Worm (Caenorhabditis elegans) whole organism, L4 larva: ENCODE results near the gene F25B3.4.

Experiments used
- F10B5.3 ChIP-seq: sonication (generic microtip); optimal IDR thresholded peaks from 2 replicates; lab custom pipeline; 2016; ENCODE audit warnings: mild to moderate bottlenecking, missing genetic modification characterization, missing compliant biosample characterization
- F26F4.8 ChIP-seq: fragments of 200-800 bp; sonication (Bioruptor generic); conservative IDR thresholded peaks from 2 replicates; pipeline ENCODE4 v1.3.6; 2022; ENCODE audit warnings: missing genetic modification characterization, missing compliant biosample characterization
- F37D6.2 ChIP-seq: sonication (generic microtip); optimal IDR thresholded peaks from 2 replicates; lab custom pipeline; 2016; ENCODE audit warnings: mild to moderate bottlenecking, missing genetic modification characterization, missing compliant biosample characterization
- Y105C5A.15 ChIP-seq: fragments of 200-800 bp; sonication (Bioruptor generic); IDR thresholded peaks from 2 replicates; pipeline ENCODE4 v1.3.6; 2022; ENCODE audit warnings: missing genetic modification characterization, missing compliant biosample characterization
- Y75B8A.6 ChIP-seq: fragments of 200-800 bp; sonication (Bioruptor generic); IDR thresholded peaks from 2 replicates; pipeline ENCODE4 v1.3.6; 2022; ENCODE audit warnings: missing genetic modification reagents, missing genetic modification characterization, missing compliant biosample characterization
- ZK337.2 ChIP-seq: fragments of 200-800 bp; sonication (Bioruptor generic); IDR thresholded peaks from 2 replicates; pipeline ENCODE4 v1.3.6; 2022; ENCODE audit warnings: missing genetic modification reagents, missing genetic modification characterization, missing compliant biosample characterization
- ama-1 ChIP-seq: fragments of 150-350 bp; optimal IDR thresholded peaks from 2 replicates; lab custom pipeline; 2014; ENCODE audit warnings: inconsistent platforms, mixed read lengths
- arid-1 ChIP-seq: fragments of 200-800 bp; sonication (Bioruptor generic); conservative IDR thresholded peaks from 2 replicates; pipeline ENCODE4 v1.3.6; 2022; ENCODE audit warnings: missing genetic modification reagents, missing genetic modification characterization, missing compliant biosample characterization
- ceh-20 ChIP-seq: fragments of 200-800 bp; sonication (Bioruptor generic); IDR thresholded peaks from 2 replicates; pipeline ENCODE4 v1.3.6; 2022; ENCODE audit warnings: missing genetic modification reagents, missing genetic modification characterization, missing compliant biosample characterization
- ceh-32 ChIP-seq: sonication (generic microtip); optimal IDR thresholded peaks from 2 replicates; lab custom pipeline; 2016; ENCODE audit warnings: mild to moderate bottlenecking, missing genetic modification characterization, missing compliant biosample characterization; ENCODE audit not compliant: poor library complexity
- ceh-82 ChIP-seq: sonication (generic microtip); optimal IDR thresholded peaks from 2 replicates; lab custom pipeline; 2017; ENCODE audit warnings: missing biosample characterization, missing genetic modification characterization
- daf-19 ChIP-seq: fragments of 200-800 bp; sonication (Bioruptor generic); conservative IDR thresholded peaks from 2 replicates; pipeline ENCODE4 v1.3.6; 2022; ENCODE audit warnings: missing genetic modification characterization, missing compliant biosample characterization
- dmd-8 ChIP-seq: fragments of 200-800 bp; sonication (Bioruptor generic); IDR thresholded peaks from 2 replicates; pipeline ENCODE4 v1.3.6; 2022; ENCODE audit warnings: missing genetic modification characterization, missing compliant biosample characterization
- dmd-9 ChIP-seq: fragments of 200-800 bp; sonication (Bioruptor generic); IDR thresholded peaks from 2 replicates; pipeline ENCODE4 v1.3.6; 2022; ENCODE audit warnings: missing genetic modification reagents, missing genetic modification characterization, missing compliant biosample characterization
- duxl-1 ChIP-seq: sonication (generic microtip); optimal IDR thresholded peaks from 2 replicates; lab custom pipeline; 2016; ENCODE audit warnings: mild to moderate bottlenecking, missing genetic modification characterization, moderate library complexity, missing compliant biosample characterization; ENCODE audit not compliant: poor library complexity
- dve-1 ChIP-seq: sonication (generic microtip); optimal IDR thresholded peaks from 2 replicates; lab custom pipeline; 2017; ENCODE audit warnings: antibody characterized with exemption, mild to moderate bottlenecking, missing genetic modification characterization, missing compliant biosample characterization; ENCODE audit not compliant: insufficient read depth
- egl-27 ChIP-seq: sonication (generic microtip); optimal IDR thresholded peaks from 3 replicates; lab custom pipeline; 2017; ENCODE audit warnings: missing biosample characterization, missing genetic modification reagents, missing genetic modification characterization
- egl-43 ChIP-seq: fragments of 200-800 bp; sonication (Bioruptor generic); IDR thresholded peaks from 2 replicates; pipeline ENCODE4 v1.3.6; 2022; ENCODE audit warnings: missing genetic modification reagents, missing genetic modification characterization, missing compliant biosample characterization
- hif-1 ChIP-seq, 2 experiments: sonication (generic microtip); optimal IDR thresholded peaks; 2 replicates each; lab custom pipeline; 2016 to 2017; ENCODE audit warnings: missing compliant biosample characterization in 2 of 2, missing genetic modification characterization in 2 of 2, missing genetic modification reagents in 2 of 2, missing genotype in 2 of 2, mild to moderate bottlenecking in 1 of 2
- hlh-11 ChIP-seq: fragments of 200-800 bp; sonication (Bioruptor generic); optimal IDR thresholded peaks from 2 replicates; lab custom pipeline; 2018; ENCODE audit warnings: mild to moderate bottlenecking, missing genetic modification characterization, missing compliant biosample characterization
- hmg-1.1 ChIP-seq: fragments of 200-800 bp; sonication (Bioruptor generic); IDR thresholded peaks from 2 replicates; pipeline ENCODE4 v1.3.6; 2022; ENCODE audit warnings: missing genetic modification reagents, missing genetic modification characterization, missing compliant biosample characterization
- lin-15B ChIP-seq: fragments of 150-350 bp; sonication (generic microtip); optimal IDR thresholded peaks from 3 replicates; lab custom pipeline; 2014; ENCODE audit warnings: missing biosample characterization, missing genetic modification characterization
- lin-38 ChIP-seq: fragments of 200-800 bp; sonication (Bioruptor generic); IDR thresholded peaks from 2 replicates; pipeline ENCODE4 v1.3.6; 2022; ENCODE audit warnings: missing genetic modification reagents, missing genetic modification characterization, missing compliant biosample characterization
- madf-5 ChIP-seq, 2 experiments: fragments of 200-800 bp; sonication (Bioruptor generic); IDR thresholded peaks; 2 replicates each; pipeline ENCODE4 v1.3.6; 2022; ENCODE audit warnings: missing compliant biosample characterization in 2 of 2, missing genetic modification characterization in 2 of 2
- mep-1 ChIP-seq: fragments of 150-350 bp; sonication (generic microtip); optimal IDR thresholded peaks from 3 replicates; lab custom pipeline; 2014; ENCODE audit warnings: missing biosample characterization, missing genetic modification characterization
- mxl-2 ChIP-seq: fragments of 200-800 bp; sonication (Bioruptor generic); conservative IDR thresholded peaks from 2 replicates; pipeline ENCODE4 v1.3.6; 2022; ENCODE audit warnings: missing genetic modification reagents, missing genetic modification characterization, missing compliant biosample characterization
- nhr-102 ChIP-seq: sonication (generic microtip); optimal IDR thresholded peaks from 2 replicates; lab custom pipeline; 2016; ENCODE audit warnings: mild to moderate bottlenecking, missing genetic modification characterization, moderate library complexity, missing compliant biosample characterization
- nhr-11 ChIP-seq: fragments of 150-350 bp; optimal IDR thresholded peaks from 2 replicates; lab custom pipeline; 2014; ENCODE audit warnings: missing biosample characterization, missing genetic modification characterization
- nhr-237 ChIP-seq: sonication (generic microtip); optimal IDR thresholded peaks from 2 replicates; lab custom pipeline; 2017; ENCODE audit warnings: missing biosample characterization, missing genetic modification characterization
- nhr-25 ChIP-seq: sonication (generic microtip); optimal IDR thresholded peaks from 2 replicates; lab custom pipeline; 2017; ENCODE audit warnings: missing genetic modification characterization, mild to moderate bottlenecking, missing compliant biosample characterization, antibody characterized with exemption, moderate library complexity, borderline replicate concordance; ENCODE audit not compliant: insufficient read depth
- nhr-28 ChIP-seq: fragments of 150-350 bp; optimal IDR thresholded peaks from 2 replicates; lab custom pipeline; 2014; ENCODE audit warnings: missing biosample characterization, missing genetic modification characterization
- nhr-42 ChIP-seq: fragments of 200-800 bp; sonication (Bioruptor generic); IDR thresholded peaks from 2 replicates; pipeline ENCODE4 v1.3.6; 2022; ENCODE audit warnings: missing genetic modification characterization, missing compliant biosample characterization
- nhr-48 ChIP-seq: sonication (generic microtip); optimal IDR thresholded peaks from 2 replicates; lab custom pipeline; 2016; ENCODE audit warnings: mild to moderate bottlenecking, missing genetic modification characterization, missing compliant biosample characterization
- nhr-6 ChIP-seq: fragments of 150-350 bp; optimal IDR thresholded peaks from 2 replicates; lab custom pipeline; 2014; ENCODE audit warnings: missing biosample characterization, missing genetic modification characterization
- nhr-77 ChIP-seq: fragments of 150-350 bp; optimal IDR thresholded peaks from 2 replicates; lab custom pipeline; 2014; ENCODE audit warnings: missing biosample characterization, missing genetic modification characterization
- php-3 ChIP-seq: fragments of 200-800 bp; sonication (Bioruptor generic); IDR thresholded peaks from 2 replicates; pipeline ENCODE4 v1.3.6; 2022; ENCODE audit warnings: missing genetic modification reagents, missing genetic modification characterization, missing compliant biosample characterization
- saeg-2 ChIP-seq: fragments of 200-800 bp; sonication (Bioruptor generic); IDR thresholded peaks from 2 replicates; pipeline ENCODE4 v1.3.6; 2022; ENCODE audit warnings: missing genetic modification reagents, missing genetic modification characterization, missing compliant biosample characterization
- sdz-12 ChIP-seq: fragments of 200-800 bp; sonication (Bioruptor generic); optimal IDR thresholded peaks from 2 replicates; lab custom pipeline; 2018; ENCODE audit warnings: mild to moderate bottlenecking, missing genetic modification characterization, missing compliant biosample characterization
- skn-1 ChIP-seq: fragments of 150-350 bp; optimal IDR thresholded peaks from 2 replicates; lab custom pipeline; 2014; ENCODE audit warnings: missing biosample characterization, missing genetic modification characterization
- snpc-1.2 ChIP-seq: fragments of 200-800 bp; sonication (Bioruptor generic); IDR thresholded peaks from 2 replicates; pipeline ENCODE4 v1.3.6; 2022; ENCODE audit warnings: missing genetic modification reagents, missing genetic modification characterization, missing compliant biosample characterization
- snpc-4 ChIP-seq: fragments of 150-350 bp; optimal IDR thresholded peaks from 2 replicates; lab custom pipeline; 2014; ENCODE audit warnings: missing biosample characterization, missing genetic modification characterization
- spr-3 ChIP-seq: fragments of 200-800 bp; sonication (Bioruptor generic); optimal IDR thresholded peaks from 2 replicates; lab custom pipeline; 2018; ENCODE audit warnings: mild to moderate bottlenecking, missing genetic modification characterization, missing compliant biosample characterization
- tag-97 ChIP-seq: fragments of 200-800 bp; sonication (Bioruptor generic); IDR thresholded peaks from 2 replicates; pipeline ENCODE4 v1.3.6; 2022; ENCODE audit warnings: missing genetic modification characterization, missing compliant biosample characterization
- unc-130 ChIP-seq: sonication (generic microtip); optimal IDR thresholded peaks from 2 replicates; lab custom pipeline; 2016; ENCODE audit warnings: missing genetic modification reagents, missing genetic modification characterization, missing compliant biosample characterization
- unc-39 ChIP-seq: sonication (generic microtip); optimal IDR thresholded peaks from 2 replicates; lab custom pipeline; 2017; ENCODE audit warnings: missing biosample characterization, missing genetic modification characterization
- unc-62 ChIP-seq, 3 experiments: fragments of 150-350 bp in 1 of 3; sonication (generic microtip); optimal IDR thresholded peaks in 2 of 3; peaks in 1 of 3; 1 replicate in 1 of 3; 2 replicates in 2 of 3; lab custom pipeline; 2014 to 2017; ENCODE audit warnings: missing biosample characterization in 3 of 3, missing genetic modification characterization in 3 of 3, missing genetic modification reagents in 3 of 3, missing genotype in 1 of 3
- zfp-2 ChIP-seq: sonication (generic microtip); optimal IDR thresholded peaks from 2 replicates; lab custom pipeline; 2016; ENCODE audit warnings: mild to moderate bottlenecking, missing genetic modification characterization, missing compliant biosample characterization
- zip-11 ChIP-seq: fragments of 200-800 bp; sonication (Bioruptor generic); IDR thresholded peaks from 2 replicates; pipeline ENCODE4 v1.3.6; 2022; ENCODE audit warnings: missing genetic modification characterization, missing compliant biosample characterization

F25B3.4 gene

DNA sequence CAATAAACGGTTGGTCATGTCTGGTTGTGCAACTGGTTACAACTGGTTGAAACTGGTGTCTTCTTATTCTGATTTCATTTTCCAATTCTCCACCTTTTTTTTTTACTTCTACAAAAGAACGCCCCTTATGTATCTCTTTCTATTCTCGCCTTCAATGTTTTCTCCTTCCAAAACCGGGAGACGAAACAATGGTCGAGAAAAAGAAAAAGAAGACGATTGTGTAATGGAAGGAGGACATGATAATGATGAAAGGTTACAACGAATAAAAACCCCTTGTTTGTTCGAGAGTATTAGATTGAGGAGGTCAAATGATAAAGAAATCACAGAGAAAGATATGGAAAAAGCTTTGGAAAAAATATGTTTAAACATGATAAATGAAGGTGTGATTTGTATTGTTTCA, 49.8 kb downstream of the F25B3.4 start, which contains the start of gene C50F4.8 (continued):
- TF ChIP-seq unc-62 (GFP tag; optimal IDR thresholded peaks at IDR 0.05 in 1 of 2; lab: Kevin White, UChicago), result peak in 1 of 2 experiments; percentile 35
- TF ChIP-seq unc-62 (tag; optimal IDR thresholded peaks at IDR 0.05; lab: Kevin White, UChicago), result no peak
- TF ChIP-seq dve-1 (tag; lab: Kevin White, UChicago), result peak; percentile 24
- no peak for TF ChIP-seq ama-1 (lab: Kevin White, UChicago)
- no peak for TF ChIP-seq Y105C5A.15 (GFP tag; lab: Robert Waterston, UW)

DNA sequence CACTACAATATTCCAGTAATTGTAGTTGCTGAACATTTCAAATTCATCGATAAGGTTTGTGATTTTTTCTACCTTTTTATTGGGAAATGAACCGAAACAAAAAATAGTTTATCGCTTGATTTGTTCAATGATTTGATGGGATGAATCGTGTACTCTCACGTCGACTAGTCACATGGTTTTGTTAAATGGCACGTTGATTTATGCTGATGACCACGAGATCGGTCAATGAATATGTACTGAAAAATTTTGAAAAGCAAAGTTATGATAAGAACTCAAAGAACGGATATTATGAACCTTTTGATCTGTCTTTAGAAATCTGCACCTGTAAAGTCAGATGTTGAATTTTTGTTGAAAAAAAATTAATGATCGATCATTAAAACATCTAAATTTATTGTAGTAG, 52.3 kb downstream of the F25B3.4 start:
- TF ChIP-seq zip-11 (GFP tag; lab: Robert Waterston, UW), result no peak
- no peak for TF ChIP-seq nhr-237
- TF ChIP-seq mxl-2 (GFP tag; lab: Robert Waterston, UW), result no peak
- TF ChIP-seq nhr-48 (tag; lab: Kevin White, UChicago), result peak; percentile 49
- TF ChIP-seq snpc-4 (tag; lab: Kevin White, UChicago), result no peak
- TF ChIP-seq egl-27 (tag; lab: Kevin White, UChicago), result no peak
- no peak for TF ChIP-seq ZK337.2 (GFP tag; lab: Robert Waterston, UW)
- no peak for TF ChIP-seq arid-1 (GFP tag; lab: Robert Waterston, UW)
- no peak for TF ChIP-seq zfp-2 (tag; lab: Kevin White, UChicago)
- TF ChIP-seq unc-130 (GFP tag; lab: Kevin White, UChicago), result no peak
- no peak for TF ChIP-seq lin-38 (GFP tag; lab: Robert Waterston, UW)
- TF ChIP-seq ceh-20, result peak; percentile 69; the same call in 1 of the 2 replicates
- no peak for TF ChIP-seq nhr-102 (tag; lab: Kevin White, UChicago)
- TF ChIP-seq snpc-1.2 (GFP tag; lab: Robert Waterston, UW), result no peak
- TF ChIP-seq madf-5 (GFP tag; IDR thresholded peaks at IDR 0.05; lab: Robert Waterston, UW), result no peak
- TF ChIP-seq ceh-32 (tag; lab: Kevin White, UChicago), result no peak
- peak; percentile 82 for TF ChIP-seq dve-1 (tag; lab: Kevin White, UChicago)
- no peak for TF ChIP-seq Y75B8A.6 (GFP tag; lab: Robert Waterston, UW)
- peak; percentile 97 for TF ChIP-seq nhr-28 (tag; lab: Kevin White, UChicago)
- TF ChIP-seq nhr-77 (tag; lab: Kevin White, UChicago), result peak; percentile 34
- no peak for TF ChIP-seq F10B5.3
- TF ChIP-seq skn-1, result no peak
- no peak for TF ChIP-seq F37D6.2 (tag; lab: Kevin White, UChicago)
- peak; percentile 42 for TF ChIP-seq mep-1 (tag; lab: Kevin White, UChicago)
- TF ChIP-seq Y105C5A.15 (GFP tag; lab: Robert Waterston, UW), result no peak
- TF ChIP-seq tag-97 (GFP tag; lab: Robert Waterston, UW), result no peak
- TF ChIP-seq nhr-6 (tag; lab: Kevin White, UChicago), result peak; percentile 46
- no peak for TF ChIP-seq egl-43
- no peak for TF ChIP-seq ceh-82
- no peak for TF ChIP-seq lin-15B (tag; lab: Kevin White, UChicago)
- peak; percentile 46 for TF ChIP-seq nhr-25 (tag; lab: Kevin White, UChicago)
- TF ChIP-seq hlh-11 (tag; lab: Kevin White, UChicago), result peak; percentile 64
- no peak for TF ChIP-seq nhr-11 (tag; lab: Kevin White, UChicago)
- no peak for TF ChIP-seq saeg-2 (GFP tag; lab: Robert Waterston, UW)
- TF ChIP-seq sdz-12 (GFP tag; lab: Kevin White, UChicago), result no peak
- no peak for TF ChIP-seq dmd-9 (GFP tag; lab: Robert Waterston, UW)
- TF ChIP-seq nhr-42, result no peak
- TF ChIP-seq unc-62 (GFP tag; optimal IDR thresholded peaks at IDR 0.05 in 1 of 2; lab: Kevin White, UChicago), result peak in 1 of 2 experiments; percentile 99
- no peak for TF ChIP-seq unc-62 (tag; optimal IDR thresholded peaks at IDR 0.05; lab: Kevin White, UChicago)
- no peak for TF ChIP-seq daf-19 (GFP tag; lab: Robert Waterston, UW)
- no peak for TF ChIP-seq hif-1 (tag; optimal IDR thresholded peaks at IDR 0.05; lab: Kevin White, UChicago)
- TF ChIP-seq unc-39, result no peak
- TF ChIP-seq php-3 (GFP tag; lab: Robert Waterston, UW), result no peak
- no peak for TF ChIP-seq duxl-1 (tag; lab: Kevin White, UChicago)
- TF ChIP-seq dmd-8 (GFP tag; lab: Robert Waterston, UW), result no peak
- no peak for TF ChIP-seq hmg-1.1 (GFP tag; lab: Robert Waterston, UW)
- TF ChIP-seq spr-3 (GFP tag; lab: Kevin White, UChicago), result no peak
- TF ChIP-seq F26F4.8 (GFP tag; lab: Robert Waterston, UW), result no peak
